Worm (Caenorhabditis elegans) whole organism, late embryonic: ENCODE measurements around the gene T06C12.14.

Experiments used
- elt-4 ChIP-seq: sonication (generic microtip); optimal IDR thresholded peaks from 2 replicates; lab custom pipeline; 2016; ENCODE audit warnings: missing genetic modification characterization, missing compliant biosample characterization
- pros-1 ChIP-seq: fragments of 150-350 bp; optimal IDR thresholded peaks from 2 replicates; lab custom pipeline; 2014; ENCODE audit warnings: missing biosample characterization, missing genetic modification reagents, missing genetic modification characterization

DNA sequence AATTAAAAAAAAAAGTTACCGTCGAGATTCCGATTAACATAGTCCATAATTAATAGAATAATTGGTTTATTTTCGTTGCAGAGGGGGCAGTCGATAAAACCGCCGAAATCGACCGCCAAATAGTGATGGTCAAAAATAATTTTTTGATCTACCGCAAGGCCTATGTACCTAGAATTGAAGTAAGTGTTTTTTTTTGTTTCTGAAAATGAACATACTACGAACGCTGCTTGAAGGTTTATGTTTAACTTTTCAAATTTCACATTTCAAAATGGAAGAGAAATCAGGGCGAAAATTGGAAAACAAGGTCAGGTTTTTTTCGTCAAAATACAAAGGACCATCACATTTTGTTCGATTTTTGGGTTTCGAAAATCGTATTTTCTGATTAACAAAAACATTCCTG, 28.5 kb downstream of the T06C12.14 start, which contains the start of gene pzf-1:
- no peak for TF ChIP-seq elt-4
- TF ChIP-seq pros-1 (tag; lab: Kevin White, UChicago) = no peak
